Fruit fly (Drosophila melanogaster): ENCODE measurements around the gene RpS27.

RpS27 gene

DNA sequence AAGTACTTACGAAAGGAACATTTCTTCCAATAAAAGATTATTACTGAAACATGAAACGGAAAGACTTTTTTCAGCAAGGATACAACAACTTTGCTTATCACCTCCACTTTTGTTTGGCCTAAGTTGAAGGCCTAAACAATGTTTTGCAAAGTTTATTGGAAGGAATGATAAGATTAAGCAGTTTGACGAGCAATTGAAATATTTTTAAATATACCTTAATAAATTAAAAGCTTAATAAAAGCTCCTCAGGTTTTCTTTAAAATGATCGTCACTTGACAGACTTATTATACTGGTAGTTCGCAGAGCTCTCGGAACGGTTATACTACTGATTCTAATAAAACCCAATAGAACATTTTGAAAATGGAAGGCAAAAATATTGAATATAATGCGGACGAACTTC lies 37.9 kb upstream of the RpS27 start, which contains the start of gene CG31104:
CG31104 (plus strand) TSS at position 301 of the 400 bp plus-strand sequence.
- TF ChIP-seq CG5204 (GFP tag; optimal IDR thresholded peaks at IDR 0.05) = no peak
- no peak for TF ChIP-seq CG33017 (tag; optimal IDR thresholded peaks at IDR 0.05)
- TF ChIP-seq pad (GFP tag; optimal IDR thresholded peaks at IDR 0.05) = no peak
- no peak for TF ChIP-seq CG12768 (GFP tag; optimal IDR thresholded peaks at IDR 0.05)
- TF ChIP-seq kay (GFP tag; ENCODE audit: borderline replicate concordance) = peak; percentile 87

DNA sequence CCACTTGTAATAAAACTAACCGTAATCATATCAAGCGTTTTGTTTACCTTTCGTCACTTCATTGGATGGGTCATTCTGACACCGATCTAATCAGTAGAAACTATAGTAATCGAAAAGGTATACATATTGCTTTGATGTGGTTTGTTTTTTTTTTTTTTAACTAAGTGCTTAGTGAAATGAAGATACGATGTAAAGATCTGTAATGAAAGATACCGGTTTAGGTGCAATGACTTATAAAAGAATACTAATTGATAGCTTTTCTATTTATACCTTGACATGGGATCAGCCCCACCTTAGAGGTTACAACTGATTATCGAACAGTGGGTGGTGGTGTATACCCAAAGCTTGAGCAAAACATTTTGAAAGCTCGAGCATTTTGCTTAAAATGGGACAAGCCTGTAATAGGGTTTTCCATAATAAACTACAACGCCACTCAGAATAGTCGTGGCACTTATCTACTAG lies 35.9 kb upstream of the RpS27 start, which contains the start of gene CG31300:
CG31300 (plus strand) TSS at position 412 of the 462 bp plus-strand sequence.
- TF ChIP-seq cnc (optimal IDR thresholded peaks at IDR 0.05) (no peak), tj (GFP tag; optimal IDR thresholded peaks at IDR 0.05) (no peak), CG33017 (tag; optimal IDR thresholded peaks at IDR 0.05) (no peak), ovo (GFP tag; optimal IDR thresholded peaks at IDR 0.05) (no peak), CG14711 (tag; optimal IDR thresholded peaks at IDR 0.05) (peak; percentile 33), kay (GFP tag; ENCODE audit: borderline replicate concordance) (no peak), pad (GFP tag; optimal IDR thresholded peaks at IDR 0.05) (no peak), Crg-1 (GFP tag; optimal IDR thresholded peaks at IDR 0.05) (no peak), CG12768 (GFP tag; optimal IDR thresholded peaks at IDR 0.05) (peak; percentile 3), CG11617 (GFP tag; optimal IDR thresholded peaks at IDR 0.05) (no peak), CG5204 (GFP tag; optimal IDR thresholded peaks at IDR 0.05) (no peak), CG1620 (GFP tag; optimal IDR thresholded peaks at IDR 0.05) (no peak), bab1 (GFP tag; optimal IDR thresholded peaks at IDR 0.05) (no peak), toe (GFP tag; optimal IDR thresholded peaks at IDR 0.05) (no peak), CG7101 (tag; optimal IDR thresholded peaks at IDR 0.05) (peak; percentile 14), cic (GFP tag; optimal IDR thresholded peaks at IDR 0.05) (peak; percentile 65)

DNA sequence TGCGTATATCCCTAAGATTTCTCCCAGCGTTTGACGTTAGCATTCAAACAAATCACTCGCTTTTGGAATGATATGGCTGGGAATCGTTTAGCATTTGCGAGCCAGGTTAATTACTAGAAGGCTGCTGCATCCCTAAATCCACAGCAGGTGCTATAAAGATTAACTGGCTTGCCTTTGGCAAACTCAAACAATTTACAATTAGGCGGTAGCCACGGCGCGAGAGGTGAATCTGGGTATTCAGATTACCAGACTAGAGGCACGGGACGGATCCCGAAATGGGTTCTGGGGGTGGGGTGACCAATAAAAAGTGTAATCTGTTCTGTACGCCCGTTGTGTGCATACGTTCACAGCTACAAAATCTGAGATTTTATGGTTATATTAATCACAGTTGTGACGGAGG lies 33.9 kb upstream of the RpS27 start, which contains the start of gene CG11892:
CG11892 (plus strand) TSS at position 384 of the 400 bp plus-strand sequence.
- TF ChIP-seq CG11617 (GFP tag; optimal IDR thresholded peaks at IDR 0.05) (peak; percentile 82), Hr96 (GFP tag; optimal IDR thresholded peaks at IDR 0.05) (no peak), CG7101 (tag; optimal IDR thresholded peaks at IDR 0.05) (peak; percentile 87), toe (GFP tag; optimal IDR thresholded peaks at IDR 0.05) (no peak), cic (GFP tag; optimal IDR thresholded peaks at IDR 0.05) (peak; percentile 93), CG12768 (GFP tag; optimal IDR thresholded peaks at IDR 0.05) (peak; percentile 89), CG7045 (GFP tag; optimal IDR thresholded peaks at IDR 0.05) (peak; percentile 93), cnc (optimal IDR thresholded peaks at IDR 0.05) (no peak), Clk (GFP tag; optimal IDR thresholded peaks at IDR 0.05) (peak; percentile 72), tj (GFP tag; optimal IDR thresholded peaks at IDR 0.05) (peak; percentile 39), Crg-1 (GFP tag; optimal IDR thresholded peaks at IDR 0.05) (peak; percentile 20), CG1620 (GFP tag; optimal IDR thresholded peaks at IDR 0.05) (no peak), CG14711 (tag; optimal IDR thresholded peaks at IDR 0.05) (peak; percentile 64), CG5204 (GFP tag; optimal IDR thresholded peaks at IDR 0.05) (peak; percentile 28), ovo (GFP tag; optimal IDR thresholded peaks at IDR 0.05) (peak; percentile 30), kay (GFP tag; ENCODE audit: borderline replicate concordance) (peak; percentile 93), Mnt (GFP tag; optimal IDR thresholded peaks at IDR 0.05) (peak; percentile 67), bab1 (GFP tag; optimal IDR thresholded peaks at IDR 0.05) (no peak), pad (GFP tag; optimal IDR thresholded peaks at IDR 0.05) (peak; percentile 68), CG33017 (tag; optimal IDR thresholded peaks at IDR 0.05) (peak; percentile 89)

DNA sequence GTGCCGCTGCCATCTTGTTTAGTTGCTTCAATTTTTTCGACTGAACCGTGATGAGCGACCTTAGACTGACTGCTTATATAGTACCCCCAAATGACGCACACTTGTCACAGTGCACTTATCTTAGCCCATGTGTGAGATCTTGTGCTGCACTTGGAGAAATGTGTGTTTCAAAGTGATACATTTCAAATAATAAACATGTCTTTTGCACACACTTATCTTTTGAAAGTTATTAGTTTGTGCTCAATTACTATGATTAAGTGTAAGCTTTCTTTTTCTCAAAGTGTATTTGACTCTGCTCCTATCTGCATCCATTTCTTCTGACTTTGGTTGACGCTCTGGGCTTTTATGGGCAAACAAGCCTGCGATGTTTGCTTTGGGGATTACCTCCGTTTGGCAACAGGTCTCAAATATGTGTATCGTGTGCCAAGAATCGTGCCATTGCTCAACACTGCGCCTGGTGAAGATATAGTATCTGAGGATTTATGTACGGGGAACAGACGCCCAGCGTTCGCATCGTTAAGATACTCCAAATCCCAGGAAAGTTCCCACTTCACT lies 32.6 kb upstream of the RpS27 start, which contains the start of gene CG10514:
CG10514 (minus strand) TSS at position 51 of the 555 bp plus-strand sequence.
- no peak for TF ChIP-seq bab1 (GFP tag; optimal IDR thresholded peaks at IDR 0.05)
- peak; percentile 53 for TF ChIP-seq CG12768 (GFP tag; optimal IDR thresholded peaks at IDR 0.05)
- no peak for TF ChIP-seq pad (GFP tag; optimal IDR thresholded peaks at IDR 0.05)
- TF ChIP-seq CG5204 (GFP tag; optimal IDR thresholded peaks at IDR 0.05) = no peak
- TF ChIP-seq Mnt (GFP tag; optimal IDR thresholded peaks at IDR 0.05) = peak; percentile 33
- peak; percentile 65 for TF ChIP-seq cic (GFP tag; optimal IDR thresholded peaks at IDR 0.05)
- no peak for TF ChIP-seq CG11617 (GFP tag; optimal IDR thresholded peaks at IDR 0.05)
- TF ChIP-seq Crg-1 (GFP tag; optimal IDR thresholded peaks at IDR 0.05) = no peak
- no peak for TF ChIP-seq toe (GFP tag; optimal IDR thresholded peaks at IDR 0.05)
- TF ChIP-seq CG1620 (GFP tag; optimal IDR thresholded peaks at IDR 0.05) = no peak
- no peak for TF ChIP-seq CG14711 (tag; optimal IDR thresholded peaks at IDR 0.05)
- TF ChIP-seq kay (GFP tag; ENCODE audit: borderline replicate concordance) = peak; percentile 90
- peak; percentile 45 for TF ChIP-seq CG33017 (tag; optimal IDR thresholded peaks at IDR 0.05)
- TF ChIP-seq CG7101 (tag; optimal IDR thresholded peaks at IDR 0.05) = peak; percentile 57
- no peak for TF ChIP-seq tj (GFP tag; optimal IDR thresholded peaks at IDR 0.05)
- TF ChIP-seq Clk (GFP tag; optimal IDR thresholded peaks at IDR 0.05) = no peak
- peak; percentile 50 for TF ChIP-seq CG7045 (GFP tag; optimal IDR thresholded peaks at IDR 0.05)
- TF ChIP-seq ovo (GFP tag; optimal IDR thresholded peaks at IDR 0.05) = peak; percentile 23
- no peak for TF ChIP-seq cnc (optimal IDR thresholded peaks at IDR 0.05)
- TF ChIP-seq Hr96 (GFP tag; optimal IDR thresholded peaks at IDR 0.05) = no peak

DNA sequence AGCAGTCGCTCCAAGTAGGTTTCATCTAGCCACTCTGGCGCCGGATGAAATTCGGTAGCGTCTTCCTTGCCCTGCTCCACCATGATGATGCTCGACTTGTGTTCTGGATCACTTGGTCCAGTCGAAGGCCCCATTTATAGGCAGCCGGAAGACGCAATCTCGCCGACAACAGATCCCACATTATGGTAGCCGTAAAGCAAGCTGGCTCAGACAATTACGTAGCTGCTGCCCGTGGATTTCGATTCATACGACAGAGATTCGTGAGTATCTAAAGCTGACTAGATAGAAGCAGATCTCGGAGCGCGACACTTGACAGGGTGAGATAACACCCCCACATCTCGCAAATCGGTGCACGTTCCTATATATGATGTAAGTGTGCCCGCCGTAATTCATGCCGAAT lies 29.8 kb upstream of the RpS27 start, which contains the start of gene CG10513:
CG10513 (minus strand) TSS at position 101 of the 400 bp plus-strand sequence.
- TF ChIP-seq Clk (GFP tag; optimal IDR thresholded peaks at IDR 0.05) = no peak
- no peak for TF ChIP-seq CG33017 (tag; optimal IDR thresholded peaks at IDR 0.05)
- TF ChIP-seq toe (GFP tag; optimal IDR thresholded peaks at IDR 0.05) = no peak
- TF ChIP-seq CG11617 (GFP tag; optimal IDR thresholded peaks at IDR 0.05) = no peak

DNA sequence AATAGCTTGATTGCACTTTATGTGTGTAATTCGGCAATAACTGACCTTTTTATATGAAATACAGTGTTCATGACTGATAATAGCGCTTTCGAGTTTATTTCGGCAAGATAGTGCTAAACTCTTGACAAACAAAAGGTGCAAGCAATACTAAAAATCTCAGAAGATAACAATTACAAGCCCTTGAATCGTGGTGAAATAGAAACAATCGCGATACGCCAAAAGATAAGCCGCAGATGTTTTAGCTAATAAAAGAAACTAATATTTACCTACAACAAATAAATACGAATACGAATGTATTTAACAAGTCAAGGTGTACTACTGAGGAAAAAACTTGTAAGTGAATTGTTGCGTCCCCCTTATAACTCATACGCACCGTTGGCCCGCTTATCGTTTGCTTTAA lies 28.0 kb upstream of the RpS27 start:
- TF ChIP-seq CG5204 (GFP tag; optimal IDR thresholded peaks at IDR 0.05) (peak; percentile 34), bab1 (GFP tag; optimal IDR thresholded peaks at IDR 0.05) (no peak), CG33017 (tag; optimal IDR thresholded peaks at IDR 0.05) (peak; percentile 71), Hr96 (GFP tag; optimal IDR thresholded peaks at IDR 0.05) (no peak), tj (GFP tag; optimal IDR thresholded peaks at IDR 0.05) (no peak), kay (GFP tag; ENCODE audit: borderline replicate concordance) (peak; percentile 94), ovo (GFP tag; optimal IDR thresholded peaks at IDR 0.05) (peak; percentile 20), CG7101 (tag; optimal IDR thresholded peaks at IDR 0.05) (peak; percentile 65), CG1620 (GFP tag; optimal IDR thresholded peaks at IDR 0.05) (no peak), Crg-1 (GFP tag; optimal IDR thresholded peaks at IDR 0.05) (peak; percentile 11), cnc (optimal IDR thresholded peaks at IDR 0.05) (no peak), CG7045 (GFP tag; optimal IDR thresholded peaks at IDR 0.05) (peak; percentile 80), Mnt (GFP tag; optimal IDR thresholded peaks at IDR 0.05) (peak; percentile 19), toe (GFP tag; optimal IDR thresholded peaks at IDR 0.05) (no peak), CG11617 (GFP tag; optimal IDR thresholded peaks at IDR 0.05) (peak; percentile 62), CG12768 (GFP tag; optimal IDR thresholded peaks at IDR 0.05) (peak; percentile 58), pad (GFP tag; optimal IDR thresholded peaks at IDR 0.05) (peak; percentile 44), Clk (GFP tag; optimal IDR thresholded peaks at IDR 0.05) (no peak), CG14711 (tag; optimal IDR thresholded peaks at IDR 0.05) (peak; percentile 22), cic (GFP tag; optimal IDR thresholded peaks at IDR 0.05) (peak; percentile 97)
